Worm (Caenorhabditis elegans) whole organism, young adult: ENCODE results near the gene chil-12.
"Not testable (repeated sequence)": the region's sequence is repeated elsewhere in the genome, so short reads cannot be mapped to it uniquely, and the experiment has no call there.

Source experiments
- B0336.3 ChIP-seq: fragments of 200-800 bp; sonication (Bioruptor generic); IDR thresholded peaks from 2 replicates; pipeline ENCODE4 v1.3.6; 2022; ENCODE audit warnings: missing genetic modification characterization, missing compliant biosample characterization
- C17E4.6 ChIP-seq: fragments of 200-800 bp; sonication (Bioruptor generic); IDR thresholded peaks from 2 replicates; pipeline ENCODE4 v1.3.6; 2022; ENCODE audit warnings: missing genetic modification reagents, missing genetic modification characterization, missing compliant biosample characterization
- D2030.7 ChIP-seq: fragments of 200-800 bp; sonication (Bioruptor generic); IDR thresholded peaks from 2 replicates; pipeline ENCODE4 v1.3.6; 2022; ENCODE audit warnings: missing genetic modification reagents, missing genetic modification characterization, missing compliant biosample characterization
- F10E7.11 ChIP-seq: sonication (generic microtip); optimal IDR thresholded peaks from 2 replicates; lab custom pipeline; 2017; ENCODE audit warnings: mild to moderate bottlenecking, missing genetic modification characterization, moderate library complexity, missing compliant biosample characterization
- F52B5.7 ChIP-seq: sonication (generic microtip); optimal IDR thresholded peaks from 2 replicates; lab custom pipeline; 2016; ENCODE audit warnings: mild to moderate bottlenecking, missing genetic modification characterization, missing compliant biosample characterization
- F57A8.1 ChIP-seq: fragments of 200-800 bp; sonication (Bioruptor generic); optimal IDR thresholded peaks from 2 replicates; lab custom pipeline; 2018; ENCODE audit warnings: mild to moderate bottlenecking, missing genetic modification characterization, moderate library complexity, missing compliant biosample characterization
- F57C9.4 ChIP-seq: sonication (generic microtip); optimal IDR thresholded peaks from 2 replicates; lab custom pipeline; 2017; ENCODE audit warnings: mild to moderate bottlenecking, missing genetic modification characterization, missing compliant biosample characterization
- T07F8.4 ChIP-seq: sonication (generic microtip); optimal IDR thresholded peaks from 2 replicates; lab custom pipeline; 2016; ENCODE audit warnings: mild to moderate bottlenecking, missing genetic modification characterization, moderate library complexity, missing compliant biosample characterization
- akir-1 ChIP-seq: fragments of 200-800 bp; sonication (Bioruptor generic); optimal IDR thresholded peaks from 2 replicates; lab custom pipeline; 2018; ENCODE audit warnings: mild to moderate bottlenecking, missing genetic modification characterization, moderate library complexity, missing compliant biosample characterization
- attf-5 ChIP-seq: fragments of 200-800 bp; sonication (Bioruptor generic); optimal IDR thresholded peaks from 2 replicates; lab custom pipeline; 2018; ENCODE audit warnings: mild to moderate bottlenecking, missing genetic modification characterization, missing compliant biosample characterization
- attf-6 ChIP-seq: fragments of 200-800 bp; sonication (Bioruptor generic); IDR thresholded peaks from 2 replicates; pipeline ENCODE4 v1.3.6; 2022; ENCODE audit warnings: missing genetic modification reagents, missing genetic modification characterization, missing compliant biosample characterization
- ccch-3 ChIP-seq: fragments of 200-800 bp; sonication (Bioruptor generic); optimal IDR thresholded peaks from 2 replicates; lab custom pipeline; 2018; ENCODE audit warnings: mild to moderate bottlenecking, missing genetic modification characterization, missing compliant biosample characterization
- cebp-2 ChIP-seq: fragments of 200-800 bp; sonication (Bioruptor generic); IDR thresholded peaks from 2 replicates; pipeline ENCODE4 v1.3.6; 2022; ENCODE audit warnings: missing genetic modification characterization, missing compliant biosample characterization
- ceh-100 ChIP-seq: fragments of 200-800 bp; sonication (Bioruptor generic); IDR thresholded peaks from 2 replicates; pipeline ENCODE4 v1.3.6; 2022; ENCODE audit warnings: missing genetic modification reagents, missing genetic modification characterization, missing compliant biosample characterization
- ceh-58 ChIP-seq: fragments of 200-800 bp; sonication (Bioruptor generic); IDR thresholded peaks from 2 replicates; pipeline ENCODE4 v1.3.6; 2022; ENCODE audit warnings: missing genetic modification characterization, missing compliant biosample characterization
- ceh-79 ChIP-seq: sonication (generic microtip); optimal IDR thresholded peaks from 2 replicates; lab custom pipeline; 2017; ENCODE audit warnings: mild to moderate bottlenecking, missing genetic modification characterization, missing compliant biosample characterization
- ceh-91 ChIP-seq: fragments of 200-800 bp; sonication (Bioruptor generic); IDR thresholded peaks from 2 replicates; pipeline ENCODE4 v1.3.6; 2022; ENCODE audit warnings: missing genetic modification reagents, missing genetic modification characterization, missing compliant biosample characterization
- chd-7 ChIP-seq: sonication (generic microtip); optimal IDR thresholded peaks from 2 replicates; lab custom pipeline; 2016; ENCODE audit warnings: mild to moderate bottlenecking, missing genetic modification characterization, moderate library complexity, missing compliant biosample characterization
- dox-1 ChIP-seq: fragments of 200-800 bp; sonication (Bioruptor generic); IDR thresholded peaks from 2 replicates; pipeline ENCODE4 v1.3.6; 2022; ENCODE audit warnings: missing genetic modification reagents, missing genetic modification characterization, missing compliant biosample characterization
- him-1 ChIP-seq: sonication (generic microtip); optimal IDR thresholded peaks from 2 replicates; lab custom pipeline; 2016; ENCODE audit warnings: missing genotype, missing genetic modification reagents, missing genetic modification characterization, missing compliant biosample characterization
- hlh-12 ChIP-seq: sonication (generic microtip); optimal IDR thresholded peaks from 2 replicates; lab custom pipeline; 2016; ENCODE audit warnings: missing genetic modification characterization, missing compliant biosample characterization
- hmg-1.2 ChIP-seq: fragments of 200-800 bp; sonication (Bioruptor generic); IDR thresholded peaks from 2 replicates; pipeline ENCODE4 v1.3.6; 2022; ENCODE audit warnings: missing genetic modification reagents, missing genetic modification characterization, missing compliant biosample characterization
- hmg-20 ChIP-seq: fragments of 200-800 bp; sonication (Bioruptor generic); IDR thresholded peaks from 2 replicates; pipeline ENCODE4 v1.3.6; 2022; ENCODE audit warnings: missing genetic modification reagents, missing genetic modification characterization, missing compliant biosample characterization
- madf-3 ChIP-seq: fragments of 200-800 bp; sonication (Bioruptor generic); IDR thresholded peaks from 2 replicates; pipeline ENCODE4 v1.3.6; 2022; ENCODE audit warnings: missing genetic modification reagents, missing genetic modification characterization, missing compliant biosample characterization
- madf-6 ChIP-seq: fragments of 200-800 bp; sonication (Bioruptor generic); IDR thresholded peaks from 2 replicates; pipeline ENCODE4 v1.3.6; 2022; ENCODE audit warnings: missing genetic modification reagents, missing genetic modification characterization, missing compliant biosample characterization
- mel-28 ChIP-seq: sonication (generic microtip); optimal IDR thresholded peaks from 2 replicates; lab custom pipeline; 2016; ENCODE audit warnings: borderline replicate concordance, mild to moderate bottlenecking, missing genetic modification characterization, missing compliant biosample characterization
- mes-4 ChIP-seq: sonication (generic microtip); optimal IDR thresholded peaks from 2 replicates; lab custom pipeline; 2016; ENCODE audit warnings: missing genotype, missing genetic modification characterization, missing compliant biosample characterization
- nfyb-1 ChIP-seq: fragments of 200-800 bp; sonication (Bioruptor generic); IDR thresholded peaks from 2 replicates; pipeline ENCODE4 v1.3.6; 2022; ENCODE audit warnings: missing genetic modification reagents, missing genetic modification characterization, missing compliant biosample characterization
- nhr-80 ChIP-seq: sonication (generic microtip); optimal IDR thresholded peaks from 2 replicates; lab custom pipeline; 2016; ENCODE audit warnings: missing genetic modification characterization, missing compliant biosample characterization
- nhr-90 ChIP-seq: sonication (generic microtip); optimal IDR thresholded peaks from 2 replicates; lab custom pipeline; 2016; ENCODE audit warnings: missing genotype, mild to moderate bottlenecking, missing genetic modification characterization, missing compliant biosample characterization
- repo-1 ChIP-seq: sonication (generic microtip); optimal IDR thresholded peaks from 2 replicates; lab custom pipeline; 2017; ENCODE audit warnings: mild to moderate bottlenecking, missing genetic modification characterization, missing compliant biosample characterization
- snpc-1.1 ChIP-seq: sonication (generic microtip); optimal IDR thresholded peaks from 2 replicates; lab custom pipeline; 2017; ENCODE audit warnings: missing genetic modification characterization, mild to moderate bottlenecking, missing compliant biosample characterization, antibody characterized with exemption, moderate library complexity, missing genotype, missing genetic modification reagents; ENCODE audit not compliant: insufficient read depth
- snpc-1.3 ChIP-seq: sonication (generic microtip); optimal IDR thresholded peaks from 2 replicates; lab custom pipeline; 2017; ENCODE audit warnings: missing genetic modification characterization, mild to moderate bottlenecking, missing compliant biosample characterization, antibody characterized with exemption, moderate library complexity, missing genotype, missing genetic modification reagents; ENCODE audit not compliant: insufficient read depth
- tbp1 ChIP-seq: fragments of 200-800 bp; sonication (Bioruptor generic); optimal IDR thresholded peaks from 2 replicates; lab custom pipeline; 2018; ENCODE audit warnings: mild to moderate bottlenecking, missing genetic modification characterization, missing compliant biosample characterization
- unc-130 ChIP-seq: sonication (generic microtip); optimal IDR thresholded peaks from 2 replicates; lab custom pipeline; 2016; ENCODE audit warnings: missing genetic modification reagents, missing genetic modification characterization, missing compliant biosample characterization
- xnd-1 ChIP-seq: sonication (generic microtip); optimal IDR thresholded peaks from 2 replicates; lab custom pipeline; 2016; ENCODE audit warnings: missing genotype, missing genetic modification reagents, missing genetic modification characterization, missing compliant biosample characterization
- zfh-2 ChIP-seq: fragments of 200-800 bp; sonication (Bioruptor generic); conservative IDR thresholded peaks from 2 replicates; pipeline ENCODE4 v1.3.6; 2022; ENCODE audit warnings: missing genetic modification reagents, missing genetic modification characterization, missing compliant biosample characterization
- ztf-26 ChIP-seq: sonication (generic microtip); optimal IDR thresholded peaks from 2 replicates; lab custom pipeline; 2017; ENCODE audit warnings: missing genetic modification characterization, missing compliant biosample characterization
- ztf-6 ChIP-seq: fragments of 200-800 bp; sonication (Bioruptor generic); IDR thresholded peaks from 2 replicates; pipeline ENCODE4 v1.3.6; 2022; ENCODE audit warnings: missing genetic modification reagents, missing genetic modification characterization, missing compliant biosample characterization

chil-12 gene

DNA sequence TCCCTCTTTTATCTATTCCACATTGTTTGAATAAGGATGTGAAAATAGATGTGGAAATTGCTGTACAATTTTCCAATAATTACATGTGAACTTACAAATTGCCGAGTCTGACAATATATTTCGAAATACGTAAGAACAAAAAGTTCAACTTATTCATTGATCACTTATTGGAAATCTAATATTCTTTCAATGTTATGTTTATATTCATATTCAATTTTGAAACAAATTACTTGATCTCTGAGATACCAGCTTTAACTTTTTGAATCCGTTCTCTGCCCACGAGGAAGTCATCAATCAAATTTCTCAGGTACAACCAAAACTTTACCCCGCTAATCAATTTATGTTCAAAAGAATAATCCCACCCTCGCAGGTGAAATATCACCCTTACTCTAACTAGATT lies 26.2 kb upstream of the chil-12 start, which contains the start of gene sri-26:
TSS of gene sri-26 (plus strand) at position 301 of the 400 bp plus-strand sequence.
- TF ChIP-seq ceh-79 (tag; lab: Kevin White, UChicago); F10E7.11 (tag; lab: Kevin White, UChicago); B0336.3 (GFP tag; lab: Robert Waterston, UW): not testable (repeated sequence)

DNA sequence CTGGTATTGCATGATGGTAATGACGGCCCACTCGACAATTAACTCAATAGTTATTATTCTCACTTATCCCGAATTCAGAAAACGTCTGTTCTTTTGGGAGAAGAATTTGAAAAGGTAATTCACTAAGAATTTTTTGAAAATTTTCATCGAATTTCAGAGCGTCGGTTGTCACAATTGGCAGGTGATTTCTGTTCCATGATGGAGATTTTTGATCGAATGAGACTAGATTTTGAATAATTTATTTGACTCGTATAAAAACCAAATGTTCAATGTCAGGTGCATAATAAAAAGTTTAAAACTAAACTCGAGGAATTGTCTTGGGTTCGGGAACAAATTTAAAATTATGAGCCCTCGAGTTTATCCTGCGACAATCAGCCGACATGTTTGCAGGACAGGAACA lies 24.7 kb upstream of the chil-12 start, which contains the start of gene sri-25:
TSS of gene sri-25 (plus strand) at position 301 of the 400 bp plus-strand sequence.
- TF ChIP-seq cebp-2 (GFP tag; lab: Robert Waterston, UW) (no peak), chd-7 (no peak), F52B5.7 (tag; lab: Kevin White, UChicago) (no peak), C17E4.6 (no peak), ceh-100 (no peak), mel-28 (tag; lab: Kevin White, UChicago) (no peak), nhr-90 (tag; lab: Kevin White, UChicago) (no peak), F57C9.4 (tag; lab: Kevin White, UChicago) (no peak), F57A8.1 (GFP tag; lab: Kevin White, UChicago) (no peak), him-1 (no peak)

DNA sequence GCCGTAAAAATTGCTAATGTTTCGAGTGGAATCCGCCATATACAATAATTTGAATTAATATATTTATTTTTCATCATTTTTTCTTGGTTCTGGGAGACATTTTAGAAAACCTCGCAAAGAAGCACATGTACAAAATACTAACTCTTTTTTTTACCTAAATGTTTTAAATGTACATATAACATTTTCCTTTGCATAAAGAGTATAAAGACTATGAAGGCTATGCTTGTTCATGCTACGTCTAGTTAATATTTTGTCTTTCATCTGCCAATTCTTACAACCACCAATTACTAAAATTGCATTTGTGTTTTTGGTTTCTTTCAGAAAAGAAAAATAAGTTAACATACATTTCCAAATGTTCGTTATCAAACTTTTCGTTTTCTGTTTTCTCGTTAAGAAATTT lies 20.0 kb upstream of the chil-12 start, which contains the start of gene irld-25:
TSS of gene irld-25 (plus strand) at position 301 of the 400 bp plus-strand sequence.
- no peak for TF ChIP-seq tbp1
- TF ChIP-seq cebp-2 (GFP tag; lab: Robert Waterston, UW) = no peak
- no peak for TF ChIP-seq hlh-12
- TF ChIP-seq F57C9.4 (tag; lab: Kevin White, UChicago) = no peak
- TF ChIP-seq snpc-1.1 (tag; lab: Kevin White, UChicago) = no peak
- no peak for TF ChIP-seq ceh-91 (GFP tag; lab: Robert Waterston, UW)
- no peak for TF ChIP-seq repo-1 (tag; lab: Kevin White, UChicago)
- TF ChIP-seq, all 124 proteins: peak for 0

DNA sequence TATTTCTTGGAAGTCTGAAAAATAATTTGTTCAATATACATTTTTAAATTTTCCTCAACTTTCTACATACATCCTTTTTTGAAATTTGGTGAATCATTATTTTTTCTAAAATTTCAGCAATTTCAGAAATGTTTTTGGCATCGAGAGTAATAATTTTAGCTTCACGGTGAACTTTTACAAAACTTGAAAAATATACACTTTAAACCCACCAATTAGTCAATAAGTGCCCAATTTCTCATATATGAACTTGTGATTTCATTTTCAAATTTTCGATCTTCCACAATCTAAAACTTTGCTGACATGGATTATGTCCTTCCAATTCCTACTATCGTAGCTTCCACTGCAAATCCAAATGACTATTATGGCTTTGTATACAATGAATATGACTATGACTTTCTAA lies 17.7 kb upstream of the chil-12 start, which contains the start of gene srw-24:
TSS of gene srw-24 (plus strand) at position 301 of the 400 bp plus-strand sequence.
- TF ChIP-seq snpc-1.3 (tag; lab: Kevin White, UChicago) (no peak), ccch-3 (GFP tag; lab: Kevin White, UChicago) (no peak), F52B5.7 (tag; lab: Kevin White, UChicago) (no peak), nfyb-1 (GFP tag; lab: Robert Waterston, UW) (no peak), madf-3 (GFP tag; lab: Robert Waterston, UW) (no peak), hmg-20 (GFP tag; lab: Robert Waterston, UW) (no peak), zfh-2 (no peak), dox-1 (no peak)
- TF ChIP-seq, all 124 proteins: peak for 0

DNA sequence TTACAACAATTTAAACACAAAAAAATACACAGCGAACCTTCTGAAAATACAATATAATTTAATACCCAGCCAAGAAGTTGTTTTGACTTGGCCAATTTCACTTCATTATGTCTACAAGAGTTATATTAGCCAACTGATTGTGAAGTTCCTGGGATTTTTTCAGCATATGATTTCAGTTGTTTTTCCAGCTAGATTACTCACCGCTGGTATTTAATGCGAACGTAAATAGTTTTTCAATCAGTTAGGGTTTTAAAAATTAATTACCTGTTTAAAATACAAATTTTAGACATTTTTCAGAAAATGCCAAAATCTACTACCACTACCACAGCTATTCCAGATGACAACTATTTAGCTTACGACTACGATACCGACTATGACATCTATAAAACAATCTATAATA lies 15.7 kb upstream of the chil-12 start, which contains the start of gene srw-14:
TSS of gene srw-14 (plus strand) at position 301 of the 400 bp plus-strand sequence.
- no peak for TF ChIP-seq ztf-26 (tag; lab: Kevin White, UChicago)
- TF ChIP-seq nhr-80 (tag; lab: Kevin White, UChicago) = no peak
- no peak for TF ChIP-seq ztf-6 (GFP tag; lab: Robert Waterston, UW)
- TF ChIP-seq chd-7 = no peak
- no peak for TF ChIP-seq xnd-1 (tag; lab: Kevin White, UChicago)
- TF ChIP-seq hmg-1.2 (GFP tag; lab: Robert Waterston, UW) = no peak
- no peak for TF ChIP-seq snpc-1.3 (tag; lab: Kevin White, UChicago)
- TF ChIP-seq attf-5 (GFP tag; lab: Kevin White, UChicago) = no peak
- no peak for TF ChIP-seq repo-1 (tag; lab: Kevin White, UChicago)
- TF ChIP-seq akir-1 = no peak
- TF ChIP-seq ceh-58 = no peak
- no peak for TF ChIP-seq D2030.7 (GFP tag; lab: Robert Waterston, UW)
- TF ChIP-seq T07F8.4 (tag; lab: Kevin White, UChicago) = no peak
- TF ChIP-seq ceh-100 = no peak
- TF ChIP-seq snpc-1.1 (tag; lab: Kevin White, UChicago) = no peak
- no peak for TF ChIP-seq mes-4
- no peak for TF ChIP-seq unc-130 (GFP tag; lab: Kevin White, UChicago)
- no peak for TF ChIP-seq attf-6
- TF ChIP-seq ceh-91 (GFP tag; lab: Robert Waterston, UW) = no peak
- TF ChIP-seq madf-6 (GFP tag; lab: Robert Waterston, UW) = no peak
